Worm (Caenorhabditis elegans): ENCODE results near the gene R09F10.1.

The R09F10.1 gene

ce11 chrX:8276984-8277383, 46.4 kb upstream of the R09F10.1 start:
- TF ChIP-seq nhr-111 (GFP tag; optimal IDR thresholded peaks at IDR 0.05) = no peak
- no peak for TF ChIP-seq nhr-28 (tag; optimal IDR thresholded peaks at IDR 0.05)
- peak in 1 of 2 experiments; percentile 92 for TF ChIP-seq daf-16 (GFP tag; optimal IDR thresholded peaks at IDR 0.05)
- TF ChIP-seq daf-16 (tag; optimal IDR thresholded peaks at IDR 0.05) = no peak
- TF ChIP-seq lin-15B (tag; optimal IDR thresholded peaks at IDR 0.05) = no peak
- TF ChIP-seq aha-1 (tag) = peak; percentile 59

- TF ChIP-seq unc-62 (GFP tag; optimal IDR thresholded peaks at IDR 0.05 in 1 of 2) = peak in 1 of 2 experiments; percentile 25
- TF ChIP-seq unc-62 (tag; optimal IDR thresholded peaks at IDR 0.05) = no peak
- no peak for TF ChIP-seq zip-2 (tag; optimal IDR thresholded peaks at IDR 0.05)
- TF ChIP-seq nhr-237 (tag; optimal IDR thresholded peaks at IDR 0.05) = no peak
- TF ChIP-seq aha-1 (tag) = peak; percentile 94
- no peak for TF ChIP-seq T20F7.1 (GFP tag; optimal IDR thresholded peaks at IDR 0.05)
Observed at ce11 chrX:8284003-8284402, 39.4 kb upstream of the R09F10.1 start.

- no peak for TF ChIP-seq ama-1 (optimal IDR thresholded peaks at IDR 0.05)
Observed at ce11 chrX:8285169-8285796, 38.1 kb upstream of the R09F10.1 start, which contains the start of the genes fis-2 and F13B9.2. Gene fis-2 (minus strand): TSS chrX:8285219. Gene F13B9.2 (plus strand): TSS chrX:8285683.

ce11 chrX:8286164-8286563, 37.2 kb upstream of the R09F10.1 start:
- no peak for TF ChIP-seq hlh-11 (tag; optimal IDR thresholded peaks at IDR 0.05)
- TF ChIP-seq madf-9 (GFP tag; conservative IDR thresholded peaks at IDR 0.05) = no peak
- no peak for TF ChIP-seq zfp-2 (tag; optimal IDR thresholded peaks at IDR 0.05)
- no peak for TF ChIP-seq dmd-9 (GFP tag; IDR thresholded peaks at IDR 0.05)
- no peak for TF ChIP-seq Y48G9A.11 (GFP tag; IDR thresholded peaks at IDR 0.05)
- no peak for TF ChIP-seq vab-7 (GFP tag; IDR thresholded peaks at IDR 0.05)
- TF ChIP-seq lin-1 (GFP tag; IDR thresholded peaks at IDR 0.05) = no peak
- no peak for TF ChIP-seq zag-1 (tag; optimal IDR thresholded peaks at IDR 0.05)
- no peak for TF ChIP-seq nhr-42 (GFP tag; IDR thresholded peaks at IDR 0.05)
- TF ChIP-seq ztf-11 (tag; optimal IDR thresholded peaks at IDR 0.05) = no peak
- TF ChIP-seq lim-7 (GFP tag; IDR thresholded peaks at IDR 0.05) = no peak
- TF ChIP-seq set-16 (GFP tag; IDR thresholded peaks at IDR 0.05) = no peak
- TF ChIP-seq saeg-2 (GFP tag; IDR thresholded peaks at IDR 0.05) = no peak
- TF ChIP-seq dmd-6 (GFP tag; IDR thresholded peaks at IDR 0.05) = no peak
- TF ChIP-seq Y105C5A.15 (GFP tag; IDR thresholded peaks at IDR 0.05) = no peak
- TF ChIP-seq nhr-111 (GFP tag; optimal IDR thresholded peaks at IDR 0.05) = no peak
- TF ChIP-seq nhr-6 (tag; optimal IDR thresholded peaks at IDR 0.05) = no peak
- TF ChIP-seq ceh-82 (tag; optimal IDR thresholded peaks at IDR 0.05) = no peak

ce11 chrX:8286740-8287299, 36.6 kb upstream of the R09F10.1 start, which contains the start of gene sec-16A.2:
Gene sec-16A.2 (plus strand): TSS chrX:8287249.
- TF ChIP-seq nhr-6 (tag; optimal IDR thresholded peaks at IDR 0.05) (peak; percentile 92), ceh-44 (GFP tag; IDR thresholded peaks at IDR 0.05) (no peak), nhr-102 (tag; optimal IDR thresholded peaks at IDR 0.05) (no peak), zip-11 (GFP tag; IDR thresholded peaks at IDR 0.05) (no peak), nhr-41 (GFP tag; IDR thresholded peaks at IDR 0.05) (no peak), lin-1 (GFP tag; IDR thresholded peaks at IDR 0.05) (no peak), nhr-237 (tag; optimal IDR thresholded peaks at IDR 0.05) (no peak), F49E8.2 (tag; optimal IDR thresholded peaks at IDR 0.05; ENCODE audit: borderline replicate concordance) (no peak), daf-8 (GFP tag; IDR thresholded peaks at IDR 0.05) (no peak), ctbp-1 (GFP tag; IDR thresholded peaks at IDR 0.05) (peak; percentile 48; the same call in 1 of the 2 replicates), mdl-1 (tag; optimal IDR thresholded peaks at IDR 0.05) (peak in 1 of 2 experiments; percentile 59), nhr-25 (tag; optimal IDR thresholded peaks at IDR 0.05; ENCODE audit: borderline replicate concordance, insufficient read depth) (peak; percentile 13), mxl-3 (GFP tag; optimal IDR thresholded peaks at IDR 0.05) (peak; percentile 79), ceh-62 (tag; optimal IDR thresholded peaks at IDR 0.05) (no peak), madf-9 (GFP tag; conservative IDR thresholded peaks at IDR 0.05) (no peak), daf-19 (GFP tag; conservative IDR thresholded peaks at IDR 0.05) (no peak), nhr-76 (tag; optimal IDR thresholded peaks at IDR 0.05) (no peak), Y48G9A.11 (GFP tag; IDR thresholded peaks at IDR 0.05) (no peak), nhr-11 (tag; optimal IDR thresholded peaks at IDR 0.05) (peak; percentile 46), spr-1 (tag; optimal IDR thresholded peaks at IDR 0.05) (no peak), F10B5.3 (tag; optimal IDR thresholded peaks at IDR 0.05) (no peak)

Data from whole organism, L4 larva.